Fruit fly (Drosophila melanogaster) whole organism, embryonic: ENCODE data around the gene PLCXD.

Experiments
- Ada2b ChIP-seq: fragments of 200-800 bp; sonication (Bioruptor generic); IDR thresholded peaks from 2 replicates; pipeline ENCODE4 v1.3.6; 2022; ENCODE audit warnings: missing biosample characterization, missing genetic modification characterization
- Aef1 ChIP-seq: fragments of 200-800 bp; sonication (Bioruptor generic); IDR thresholded peaks from 3 replicates; pipeline ENCODE4 v1.3.6; 2022; ENCODE audit warnings: missing biosample characterization, missing genetic modification characterization
- CG11247 ChIP-seq: fragments of 200-800 bp; sonication (Bioruptor generic); IDR thresholded peaks from 2 replicates; pipeline ENCODE4 v1.3.6; 2022; ENCODE audit warnings: missing biosample characterization, missing genetic modification characterization
- CG11456 ChIP-seq: fragments of 200-800 bp; sonication (Bioruptor generic); IDR thresholded peaks from 3 replicates; pipeline ENCODE4 v1.3.6; 2022; ENCODE audit warnings: missing biosample characterization, missing genetic modification characterization
- CG11696 ChIP-seq: fragments of 200-800 bp; sonication (Bioruptor generic); IDR thresholded peaks from 2 replicates; pipeline ENCODE4 v1.3.6; 2022; ENCODE audit warnings: missing biosample characterization, missing genetic modification characterization
- CG12769 ChIP-seq: fragments of 200-800 bp; sonication (Bioruptor generic); optimal IDR thresholded peaks from 2 replicates; lab custom pipeline; 2019; ENCODE audit warnings: missing biosample characterization, mild to moderate bottlenecking, missing genetic modification characterization, moderate library complexity
- CG15011 ChIP-seq: fragments of 200-800 bp; sonication (Bioruptor generic); optimal IDR thresholded peaks from 3 replicates; lab custom pipeline; 2018; ENCODE audit warnings: missing biosample characterization, mild to moderate bottlenecking, missing genetic modification characterization
- CG1602 ChIP-seq: fragments of 200-800 bp; sonication (Bioruptor generic); optimal IDR thresholded peaks from 3 replicates; lab custom pipeline; 2016; ENCODE audit warnings: missing biosample characterization, missing genetic modification characterization
- CG16813 ChIP-seq: fragments of 200-800 bp; sonication (Bioruptor generic); IDR thresholded peaks from 3 replicates; pipeline ENCODE4 v1.3.6; 2022; ENCODE audit warnings: missing biosample characterization, missing genetic modification characterization; ENCODE audit not compliant: partially characterized antibody
- CG17385 ChIP-seq: fragments of 200-800 bp; sonication (Bioruptor generic); optimal IDR thresholded peaks from 3 replicates; lab custom pipeline; 2018; ENCODE audit warnings: missing biosample characterization, mild to moderate bottlenecking, missing genetic modification characterization
- CG17568 ChIP-seq: fragments of 200-800 bp; sonication (Bioruptor generic); optimal IDR thresholded peaks from 2 replicates; lab custom pipeline; 2018; ENCODE audit warnings: missing biosample characterization, mild to moderate bottlenecking, missing genetic modification characterization, moderate library complexity
- CG18262 ChIP-seq: fragments of 200-800 bp; optimal IDR thresholded peaks from 3 replicates; lab custom pipeline; 2019; ENCODE audit warnings: missing biosample characterization, mild to moderate bottlenecking, missing genetic modification characterization, moderate library complexity
- CG2129 ChIP-seq: fragments of 200-800 bp; sonication (Bioruptor generic); IDR thresholded peaks from 2 replicates; pipeline ENCODE4 v1.3.6; 2022; ENCODE audit warnings: missing biosample characterization, missing genetic modification characterization; ENCODE audit not compliant: partially characterized antibody
- CG2199 ChIP-seq: fragments of 200-800 bp; sonication (Bioruptor generic); IDR thresholded peaks from 3 replicates; pipeline ENCODE4 v1.3.6; 2022; ENCODE audit warnings: missing biosample characterization, missing genetic modification characterization
- CG34376 ChIP-seq: fragments of 200-800 bp; sonication (Bioruptor generic); optimal IDR thresholded peaks from 2 replicates; lab custom pipeline; 2018; ENCODE audit warnings: missing biosample characterization, mild to moderate bottlenecking, missing genetic modification characterization
- CG3838 ChIP-seq: fragments of 200-800 bp; sonication (Bioruptor generic); optimal IDR thresholded peaks from 3 replicates; lab custom pipeline; 2016; ENCODE audit warnings: missing biosample characterization, missing genetic modification characterization
- CG3995 ChIP-seq: fragments of 200-800 bp; sonication (Bioruptor generic); optimal IDR thresholded peaks from 3 replicates; lab custom pipeline; 2016; ENCODE audit warnings: missing biosample characterization, missing genetic modification characterization
- CG4854 ChIP-seq: fragments of 200-800 bp; sonication (Bioruptor generic); optimal IDR thresholded peaks from 2 replicates; lab custom pipeline; 2016; ENCODE audit warnings: missing biosample characterization, missing genetic modification characterization, inconsistent platforms
- CG5180 ChIP-seq: fragments of 200-800 bp; sonication (Bioruptor generic); optimal IDR thresholded peaks from 3 replicates; lab custom pipeline; 2017; ENCODE audit warnings: missing biosample characterization, missing genetic modification characterization, mild to moderate bottlenecking, moderate library complexity, missing genetic modification reagents
- CG5953 ChIP-seq: fragments of 200-800 bp; sonication (Bioruptor generic); IDR thresholded peaks from 2 replicates; pipeline ENCODE4 v1.3.6; 2022; ENCODE audit warnings: missing biosample characterization, missing genetic modification characterization
- CG8924 ChIP-seq: fragments of 200-800 bp; optimal IDR thresholded peaks from 3 replicates; lab custom pipeline; 2019; ENCODE audit warnings: missing biosample characterization, mild to moderate bottlenecking, missing genetic modification characterization, moderate library complexity
- Dll ChIP-seq: fragments of 200-800 bp; sonication (Bioruptor generic); IDR thresholded peaks from 4 replicates; pipeline ENCODE4 v1.3.6; 2022; ENCODE audit warnings: missing biosample characterization, missing genetic modification characterization; ENCODE audit not compliant: partially characterized antibody
- Doc3 ChIP-seq: fragments of 200-800 bp; sonication (Bioruptor generic); IDR thresholded peaks from 3 replicates; pipeline ENCODE4 v1.3.6; 2022; ENCODE audit warnings: missing biosample characterization, missing genetic modification characterization; ENCODE audit not compliant: partially characterized antibody
- ERR ChIP-seq: fragments of 200-800 bp; sonication (Bioruptor generic); optimal IDR thresholded peaks from 2 replicates; lab custom pipeline; 2016; ENCODE audit warnings: missing biosample characterization, missing genetic modification characterization
- Hr3 ChIP-seq: fragments of 200-800 bp; sonication (Bioruptor generic); optimal IDR thresholded peaks from 3 replicates; lab custom pipeline; 2016; ENCODE audit warnings: missing biosample characterization, missing genetic modification characterization
- Hsf ChIP-seq: fragments of 200-800 bp; sonication (Bioruptor generic); optimal IDR thresholded peaks from 3 replicates; lab custom pipeline; 2016; ENCODE audit warnings: missing biosample characterization, missing genetic modification characterization
- Kr ChIP-seq: fragments of 200-800 bp; sonication (Bioruptor generic); optimal IDR thresholded peaks from 2 replicates; lab custom pipeline; 2017; ENCODE audit warnings: missing biosample characterization, mild to moderate bottlenecking, missing genetic modification characterization
- Lim3 ChIP-seq: fragments of 200-800 bp; sonication (Bioruptor generic); IDR thresholded peaks from 2 replicates; pipeline ENCODE4 v1.3.6; 2022; ENCODE audit warnings: missing biosample characterization, missing genetic modification characterization
- Nf-YB ChIP-seq: fragments of 200-800 bp; sonication (Bioruptor generic); optimal IDR thresholded peaks from 3 replicates; lab custom pipeline; 2019; ENCODE audit warnings: missing biosample characterization, mild to moderate bottlenecking, missing genetic modification characterization, moderate library complexity
- Oaz ChIP-seq: fragments of 200-800 bp; sonication (Bioruptor generic); IDR thresholded peaks from 2 replicates; pipeline ENCODE4 v1.3.6; 2022; ENCODE audit warnings: missing biosample characterization, missing genetic modification characterization
- Poxn ChIP-seq: fragments of 200-800 bp; sonication (Bioruptor generic); IDR thresholded peaks from 2 replicates; pipeline ENCODE4 v1.3.6; 2022; ENCODE audit warnings: missing biosample characterization, missing genetic modification characterization
- Ravus ChIP-seq: fragments of 200-800 bp; sonication (Bioruptor generic); IDR thresholded peaks from 2 replicates; pipeline ENCODE4 v1.3.6; 2022; ENCODE audit warnings: missing biosample characterization, missing genetic modification characterization
- Sry-δ ChIP-seq: fragments of 200-800 bp; sonication (Bioruptor generic); optimal IDR thresholded peaks from 2 replicates; lab custom pipeline; 2016; ENCODE audit warnings: missing biosample characterization, missing genetic modification characterization
- Stat92E ChIP-seq, 3 experiments: fragments of >200 bp in 2 of 3; fragments of 200-800 bp in 1 of 3; sonication (Bioruptor generic) in 1 of 3; optimal IDR thresholded peaks; 2 replicates each; lab custom pipeline; 2017 to 2019; ENCODE audit warnings: missing biosample characterization in 3 of 3, missing genetic modification characterization in 3 of 3, mild to moderate bottlenecking in 1 of 3, moderate library complexity in 1 of 3
- Tbp ChIP-seq: fragments of >200 bp; optimal IDR thresholded peaks from 2 replicates; lab custom pipeline; 2018; ENCODE audit warnings: missing biosample characterization, missing genetic modification characterization
- ase ChIP-seq: fragments of 200-800 bp; sonication (Bioruptor generic); IDR thresholded peaks from 3 replicates; pipeline ENCODE4 v1.3.6; 2022; ENCODE audit warnings: missing biosample characterization, missing genetic modification characterization
- br ChIP-seq: fragments of >200 bp; optimal IDR thresholded peaks from 2 replicates; lab custom pipeline; 2017
- chn ChIP-seq: fragments of 200-800 bp; sonication (Bioruptor generic); optimal IDR thresholded peaks from 2 replicates; lab custom pipeline; 2016; ENCODE audit warnings: missing biosample characterization, missing genetic modification characterization
- crp ChIP-seq, 2 experiments: fragments of 200-800 bp; sonication (Bioruptor generic); optimal IDR thresholded peaks; 2 replicates in 1 of 2; 3 replicates in 1 of 2; lab custom pipeline; 2017; ENCODE audit warnings: missing biosample characterization in 2 of 2, missing genetic modification characterization in 2 of 2, mild to moderate bottlenecking in 1 of 2, moderate library complexity in 1 of 2
- ftz-f1 ChIP-seq: fragments of 200-800 bp; sonication (Bioruptor generic); optimal IDR thresholded peaks from 2 replicates; lab custom pipeline; 2016; ENCODE audit warnings: missing biosample characterization, missing genetic modification characterization
- gcm ChIP-seq: fragments of 200-800 bp; sonication (Bioruptor generic); optimal IDR thresholded peaks from 2 replicates; lab custom pipeline; 2019; ENCODE audit warnings: missing biosample characterization, mild to moderate bottlenecking, missing genetic modification characterization, moderate library complexity
- gt ChIP-seq: fragments of 200-800 bp; sonication (Bioruptor generic); IDR thresholded peaks from 2 replicates; pipeline ENCODE4 v1.3.6; 2022; ENCODE audit warnings: missing biosample characterization, missing genetic modification characterization
- hth ChIP-seq: fragments of >200 bp; optimal IDR thresholded peaks from 2 replicates; lab custom pipeline; 2017; ENCODE audit warnings: inconsistent platforms
- mirr ChIP-seq: fragments of 200-800 bp; sonication (Bioruptor generic); optimal IDR thresholded peaks from 3 replicates; lab custom pipeline; 2018; ENCODE audit warnings: missing biosample characterization, mild to moderate bottlenecking, missing genetic modification characterization
- nerfin-2 ChIP-seq: fragments of 200-800 bp; sonication (Bioruptor generic); IDR thresholded peaks from 2 replicates; pipeline ENCODE4 v1.3.6; 2022; ENCODE audit warnings: missing biosample characterization, missing genetic modification characterization; ENCODE audit not compliant: partially characterized antibody
- odd ChIP-seq: fragments of 200-800 bp; sonication (Bioruptor generic); optimal IDR thresholded peaks from 2 replicates; lab custom pipeline; 2017; ENCODE audit warnings: missing biosample characterization, mild to moderate bottlenecking, missing genetic modification characterization
- pita ChIP-seq: fragments of 200-800 bp; sonication (Bioruptor generic); optimal IDR thresholded peaks from 2 replicates; lab custom pipeline; 2017; ENCODE audit warnings: missing biosample characterization, mild to moderate bottlenecking, missing genetic modification characterization
- wdn ChIP-seq: fragments of 200-800 bp; sonication (Bioruptor generic); IDR thresholded peaks from 2 replicates; pipeline ENCODE4 v1.3.6; 2022; ENCODE audit warnings: missing biosample characterization, missing genetic modification characterization
- z ChIP-seq: fragments of 200-800 bp; sonication (Bioruptor generic); IDR thresholded peaks from 3 replicates; pipeline ENCODE4 v1.3.6; 2022; ENCODE audit warnings: missing biosample characterization, missing genetic modification characterization
- zf30C ChIP-seq: fragments of 200-800 bp; sonication (Bioruptor generic); optimal IDR thresholded peaks from 3 replicates; lab custom pipeline; 2018; ENCODE audit warnings: missing biosample characterization, mild to moderate bottlenecking, missing genetic modification characterization

The PLCXD gene

DNA sequence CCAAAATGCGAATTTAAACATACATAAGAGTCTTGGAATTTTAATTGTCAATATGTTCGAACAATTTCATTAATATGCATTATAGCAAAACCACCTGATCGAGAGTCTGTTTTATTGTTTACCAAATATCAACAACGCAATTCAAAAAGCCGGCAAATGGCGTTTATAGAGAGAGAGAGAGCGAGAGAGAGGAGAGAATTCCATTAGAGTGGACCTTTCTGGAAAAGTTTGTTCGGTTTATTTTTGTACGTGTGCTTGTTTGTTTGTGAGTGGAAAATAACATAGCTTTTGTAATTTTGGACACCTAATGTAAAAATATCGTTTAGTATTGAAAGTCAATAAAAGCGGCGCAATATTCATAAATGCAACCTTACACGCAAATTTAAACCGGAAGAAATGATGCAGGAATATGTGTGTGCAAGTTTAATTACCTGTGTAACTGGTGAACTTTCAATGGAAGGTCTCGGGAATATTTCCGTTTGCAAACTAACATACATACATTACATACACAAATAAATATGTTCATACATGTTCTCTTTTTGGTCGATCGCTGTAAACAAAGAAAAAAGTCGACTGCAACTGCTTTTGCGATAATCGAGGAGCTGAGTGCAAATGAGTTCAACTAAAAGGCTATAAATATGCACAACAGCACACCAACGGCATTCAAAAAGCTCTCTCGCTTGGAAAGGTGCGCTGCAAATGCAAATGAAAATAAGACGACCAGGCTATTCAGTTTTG, 4.4 kb upstream of the PLCXD start, which contains the start of gene CG6785:
TSS of gene CG6785 (minus strand) at position 588 of the 738 bp plus-strand sequence.
- TF ChIP-seq CG11247 (GFP tag; lab: Robert Waterston, UW) = peak; percentile 30; the same call in 1 of the 2 replicates
- TF ChIP-seq CG12769 = peak; percentile 81
- TF ChIP-seq Hr3 (GFP tag; lab: Kevin White, UChicago) = peak; percentile 37
- peak; percentile 76 for TF ChIP-seq CG15011 (GFP tag; lab: Kevin White, UChicago)
- TF ChIP-seq Sry-δ = peak; percentile 33
- no peak for TF ChIP-seq Lim3 (GFP tag; lab: Robert Waterston, UW)
- TF ChIP-seq Nf-YB (GFP tag; lab: Kevin White, UChicago) = peak; percentile 80
- TF ChIP-seq CG11456 = peak; percentile 65; the same call in 2 of the 3 replicates
- TF ChIP-seq CG16813 (GFP tag; lab: Robert Waterston, UW) = no peak
- TF ChIP-seq nerfin-2 (GFP tag; lab: Robert Waterston, UW) = no peak
- peak; percentile 83 for TF ChIP-seq CG4854 (GFP tag; lab: Kevin White, UChicago)
- TF ChIP-seq CG17568 (GFP tag; lab: Kevin White, UChicago) = peak; percentile 96
- peak; percentile 45 for TF ChIP-seq CG3838 (GFP tag; lab: Kevin White, UChicago)
- no peak for TF ChIP-seq br
- TF ChIP-seq pita (GFP tag; lab: Kevin White, UChicago) = no peak
- no peak for TF ChIP-seq CG2129 (GFP tag; lab: Robert Waterston, UW)
- peak; percentile 83 for TF ChIP-seq CG17385 (GFP tag; lab: Kevin White, UChicago)
- peak in 1 of 2 experiments; percentile 50 for TF ChIP-seq crp (GFP tag; optimal IDR thresholded peaks at IDR 0.05; lab: Kevin White, UChicago)
- TF ChIP-seq Aef1 (GFP tag; lab: Robert Waterston, UW) = no peak
- no peak for TF ChIP-seq Dll (GFP tag; lab: Robert Waterston, UW)
- no peak for TF ChIP-seq gt
- no peak for TF ChIP-seq Ravus (GFP tag; lab: Robert Waterston, UW)
- TF ChIP-seq CG1602 (GFP tag; lab: Kevin White, UChicago) = peak; percentile 65
- peak; percentile 91 for TF ChIP-seq CG34376
- peak; percentile 59 for TF ChIP-seq Kr
- no peak for TF ChIP-seq hth (lab: Kevin White, UChicago)
- TF ChIP-seq CG2199 (GFP tag; lab: Robert Waterston, UW) = no peak
- peak; percentile 83 for TF ChIP-seq CG5180
- TF ChIP-seq gcm = peak; percentile 91
- TF ChIP-seq zf30C (GFP tag; lab: Kevin White, UChicago) = no peak
- TF ChIP-seq wdn = peak; percentile 59; the same call in 1 of the 2 replicates
- TF ChIP-seq Stat92E (GFP tag; optimal IDR thresholded peaks at IDR 0.05; lab: Kevin White, UChicago) = peak in 1 of 3 experiments; percentile 51
- peak; percentile 68; the same call in 1 of the 2 replicates for TF ChIP-seq CG5953
- peak; percentile 71 for TF ChIP-seq CG18262 (tag; lab: Kevin White, UChicago)
- peak; percentile 95 for TF ChIP-seq odd (GFP tag; lab: Kevin White, UChicago)
- TF ChIP-seq Tbp (GFP tag; lab: Kevin White, UChicago) = no peak
- TF ChIP-seq CG3995 (GFP tag; lab: Kevin White, UChicago) = peak; percentile 24
- TF ChIP-seq z (GFP tag; lab: Robert Waterston, UW) = no peak
- no peak for TF ChIP-seq CG11696
- TF ChIP-seq ERR (GFP tag; lab: Kevin White, UChicago) = peak; percentile 74
- peak; percentile 85 for TF ChIP-seq CG8924 (tag; lab: Kevin White, UChicago)
- no peak for TF ChIP-seq Doc3 (GFP tag; lab: Robert Waterston, UW)
- TF ChIP-seq Hsf (GFP tag; lab: Kevin White, UChicago) = peak; percentile 68
- TF ChIP-seq Ada2b (GFP tag; lab: Robert Waterston, UW) = no peak
- no peak for TF ChIP-seq ftz-f1 (GFP tag; lab: Kevin White, UChicago)
- TF ChIP-seq Oaz (GFP tag; lab: Robert Waterston, UW) = no peak
- peak; percentile 35 for TF ChIP-seq chn
- TF ChIP-seq ase (GFP tag; lab: Robert Waterston, UW) = no peak
- peak; percentile 81 for TF ChIP-seq mirr (GFP tag; lab: Kevin White, UChicago)
- TF ChIP-seq Poxn (GFP tag; lab: Robert Waterston, UW) = no peak
